Worm (Caenorhabditis elegans) whole organism, dauer: ENCODE results near the gene K11E4.1.

Experiments used
- unc-62 ChIP-seq: sonication (generic microtip); optimal IDR thresholded peaks from 2 replicates; lab custom pipeline; 2017; ENCODE audit warnings: missing biosample characterization, missing genetic modification reagents, missing genetic modification characterization

K11E4.1 gene

ce11 chrX:13713857-13714256, at the start of gene K11E4.1:
Gene K11E4.1, plus strand, starts transcription at chrX:13714157.
- TF ChIP-seq unc-62 = no peak

DNA sequence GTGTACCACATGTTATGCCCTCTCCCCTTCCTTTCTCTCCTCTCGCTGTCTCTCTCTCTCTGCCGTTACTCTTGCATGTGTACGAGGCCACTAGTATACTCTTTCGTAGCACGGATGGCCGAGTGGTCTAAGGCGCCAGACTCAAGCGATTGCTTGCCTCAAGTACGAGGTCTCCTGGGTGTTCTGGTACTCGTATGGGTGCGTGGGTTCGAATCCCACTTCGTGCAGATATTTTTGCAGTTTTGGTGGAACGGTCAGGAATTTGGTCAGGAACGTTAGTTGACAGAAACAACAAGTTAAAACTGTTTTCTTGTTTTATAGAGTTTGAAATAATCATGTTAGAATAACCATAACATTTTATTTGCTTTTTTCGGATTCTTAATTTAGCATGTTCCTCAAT, 48.5 kb upstream of the K11E4.1 start:
- TF ChIP-seq unc-62 = no peak

- TF ChIP-seq unc-62 = no peak
Measured at ce11 chrX:13666864-13667263, 47.1 kb upstream of the K11E4.1 start.

DNA sequence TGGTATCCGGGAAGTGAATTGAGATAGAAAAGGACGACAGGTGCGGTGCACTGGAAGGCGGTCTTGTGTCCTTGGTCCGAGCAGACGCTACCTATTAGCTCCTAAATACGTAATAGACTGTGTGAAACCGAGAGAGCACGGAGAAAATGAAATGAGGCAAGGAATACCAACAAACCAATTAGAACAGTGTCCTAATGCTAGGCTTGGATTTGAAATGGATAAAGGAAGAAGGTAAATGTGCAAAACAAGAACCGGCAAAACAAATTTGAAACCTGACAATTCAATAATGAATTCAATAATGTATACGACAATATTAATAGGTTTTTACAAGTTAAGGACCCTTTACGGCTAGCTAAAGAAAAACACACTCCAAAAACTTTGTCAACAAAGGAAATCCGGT, 45.2 kb upstream of the K11E4.1 start, which contains the start of gene C04A11.2:
Gene C04A11.2 (minus strand): TSS at position 101 of the 400 bp plus-strand sequence.
- no peak for TF ChIP-seq unc-62

DNA sequence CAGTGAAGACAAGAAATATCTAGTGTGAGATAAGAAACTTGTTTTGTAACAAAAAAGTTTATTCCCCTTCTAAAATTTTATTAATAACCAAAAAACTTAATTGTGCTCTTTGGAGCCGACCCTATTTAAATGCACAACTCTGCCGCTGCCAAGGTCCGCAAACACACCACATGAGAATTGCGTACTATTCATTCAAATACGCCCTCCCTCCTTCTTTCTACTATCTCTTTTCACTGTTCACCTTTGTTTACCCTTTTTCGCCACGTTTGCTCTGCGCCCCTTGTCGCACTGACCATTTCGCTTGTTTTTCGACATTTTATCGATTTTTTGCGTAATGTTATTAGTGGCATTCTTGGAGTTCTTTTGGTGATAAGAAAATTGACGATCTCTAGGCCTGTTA, 44.3 kb upstream of the K11E4.1 start:
- TF ChIP-seq unc-62 = no peak

- no peak for TF ChIP-seq unc-62
Measured at ce11 chrX:13670966-13671365, 43.0 kb upstream of the K11E4.1 start.

DNA sequence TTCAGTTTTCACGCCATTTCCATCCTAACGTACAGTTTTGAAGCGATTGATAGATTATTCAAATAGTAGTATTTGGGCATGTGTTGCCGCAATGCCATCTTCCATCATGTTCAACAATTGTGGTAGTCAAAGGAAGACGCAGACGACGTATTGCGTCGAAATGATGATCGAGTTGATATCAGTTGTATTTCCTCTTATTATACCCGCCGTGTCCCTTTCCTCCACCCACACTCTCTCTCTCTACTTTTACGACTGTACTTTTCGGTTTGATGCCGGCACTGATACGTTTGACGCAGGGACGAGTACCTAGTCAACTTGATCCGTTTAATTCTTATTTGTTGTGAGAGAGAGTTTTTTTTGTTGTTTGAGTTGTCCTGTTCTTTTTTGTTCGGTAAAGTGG, 41.3 kb upstream of the K11E4.1 start:
- TF ChIP-seq unc-62 = no peak

- no peak for TF ChIP-seq unc-62
Measured at ce11 chrX:13675444-13675843, 38.5 kb upstream of the K11E4.1 start.

ce11 chrX:13676892-13677291, 37.1 kb upstream of the K11E4.1 start, which contains the start of gene gck-4:
Gene gck-4, plus strand, starts transcription at chrX:13677192.
- TF ChIP-seq unc-62 = no peak

DNA sequence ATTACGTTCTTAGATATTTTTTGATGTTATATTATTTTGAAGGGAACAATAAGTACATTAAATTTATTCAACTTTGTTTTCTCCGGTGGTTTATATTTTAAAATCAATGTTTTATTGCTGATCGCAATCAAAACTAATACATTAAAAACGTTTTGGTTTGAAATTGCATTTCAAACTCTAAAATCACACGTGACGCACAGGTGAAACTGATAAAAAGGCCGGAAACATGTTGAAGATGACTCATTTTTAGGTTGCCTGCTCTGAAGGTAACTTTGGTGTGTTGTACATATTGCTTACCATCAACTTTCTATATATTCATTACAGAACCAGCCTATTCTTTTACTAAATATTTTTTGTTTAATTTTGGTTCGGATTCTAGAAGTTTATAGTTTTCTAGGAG, 28.2 kb upstream of the K11E4.1 start:
- TF ChIP-seq unc-62 = no peak

- no peak for TF ChIP-seq unc-62
Measured at ce11 chrX:13687111-13687512, 26.8 kb upstream of the K11E4.1 start.

- TF ChIP-seq unc-62 = no peak
Measured at ce11 chrX:13687655-13688054, 26.3 kb upstream of the K11E4.1 start, which contains the start of gene adm-2. Gene adm-2, plus strand, starts transcription at chrX:13687955.

- no peak for TF ChIP-seq unc-62
Measured at ce11 chrX:13690333-13690732, 23.6 kb upstream of the K11E4.1 start.

DNA sequence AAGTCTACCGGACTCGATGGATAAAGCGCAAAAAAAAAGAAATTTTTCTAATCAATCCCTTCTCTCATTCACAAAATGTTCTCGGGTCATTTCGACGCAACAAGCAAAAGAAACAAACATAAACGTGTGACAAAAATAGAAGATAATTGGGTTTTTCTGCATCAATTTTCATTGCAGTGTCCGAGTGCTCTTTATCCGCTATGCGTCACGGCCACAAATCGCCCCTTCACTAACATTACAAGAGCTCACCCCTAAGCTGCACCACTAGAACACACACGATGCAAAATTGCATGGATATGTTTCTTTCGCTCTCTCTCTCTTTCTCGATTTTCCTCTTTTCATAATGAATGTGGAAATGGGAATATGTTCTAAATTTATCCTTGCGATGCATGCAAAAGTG, 17.8 kb upstream of the K11E4.1 start:
- TF ChIP-seq unc-62 = no peak

DNA sequence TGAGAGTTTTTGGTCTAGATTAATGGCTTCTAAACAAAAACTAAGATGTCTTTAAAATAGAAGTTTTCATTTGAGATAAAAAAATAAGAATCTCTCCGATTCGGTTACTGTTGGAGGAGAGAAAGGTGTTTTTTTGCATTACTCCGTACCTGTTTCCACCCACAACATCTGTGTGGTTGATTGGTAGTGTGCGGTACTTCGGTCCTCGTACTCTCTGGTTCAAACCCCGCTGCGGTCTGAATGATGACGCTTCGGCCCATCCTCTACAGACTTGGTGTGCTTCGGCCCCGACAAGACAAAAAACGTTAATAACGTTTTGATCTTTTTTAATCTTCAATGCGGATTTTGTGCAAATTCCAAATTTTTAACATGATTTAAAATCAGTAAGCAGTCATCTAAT, 16.4 kb upstream of the K11E4.1 start:
- no peak for TF ChIP-seq unc-62

DNA sequence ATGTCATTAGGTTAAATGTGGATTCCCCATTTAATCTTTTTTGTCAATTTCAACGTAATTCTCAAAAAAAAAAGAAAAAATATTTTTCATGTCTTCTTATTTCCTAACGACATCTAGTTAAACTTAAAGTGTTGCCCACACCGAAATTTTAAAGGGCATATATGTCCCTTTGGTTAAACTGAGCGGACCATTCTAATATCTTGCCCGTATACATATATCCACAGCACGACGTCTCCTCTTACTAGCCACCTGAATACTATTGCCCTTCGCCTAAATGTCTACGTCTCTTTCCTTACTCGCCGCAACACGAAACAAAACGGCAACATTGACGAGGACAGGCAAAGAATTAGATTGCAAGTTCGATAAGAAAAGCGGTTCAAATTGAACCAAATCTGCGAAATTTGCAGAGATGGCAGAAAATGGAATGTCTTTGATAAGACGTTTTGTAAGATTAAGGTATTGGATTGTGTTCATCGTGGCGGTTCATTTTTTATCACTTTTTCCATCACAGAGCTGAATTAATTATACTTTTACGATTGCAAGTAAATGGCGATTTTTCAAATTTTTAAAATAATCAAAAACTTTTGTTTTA, 13.2 kb upstream of the K11E4.1 start:
- peak; percentile 53 for TF ChIP-seq unc-62

ce11 chrX:13702923-13703322, 11.0 kb upstream of the K11E4.1 start:
- TF ChIP-seq unc-62 = no peak

DNA sequence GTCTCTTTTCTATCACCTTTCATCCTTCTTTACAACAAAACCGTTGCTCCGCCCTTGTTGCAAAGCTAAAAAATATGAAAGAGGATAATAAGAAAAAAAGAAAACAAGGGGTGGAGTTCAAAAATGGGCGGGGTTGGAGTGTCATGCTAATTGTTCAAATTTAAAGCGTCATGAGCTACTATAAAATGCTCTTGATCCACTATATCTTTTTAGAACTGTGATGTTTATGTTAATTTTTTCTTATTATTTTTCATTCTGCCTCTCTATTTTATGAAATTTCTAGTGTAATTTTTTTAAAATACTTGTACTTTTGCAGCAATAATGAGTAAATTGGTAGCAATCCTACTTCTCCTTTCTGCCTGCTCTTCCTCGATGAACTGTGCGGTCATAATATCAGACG, 7.3 kb upstream of the K11E4.1 start, which contains the start of gene K02D3.1:
Gene K02D3.1 (plus strand): TSS at position 301 of the 400 bp plus-strand sequence.
- TF ChIP-seq unc-62 = no peak

DNA sequence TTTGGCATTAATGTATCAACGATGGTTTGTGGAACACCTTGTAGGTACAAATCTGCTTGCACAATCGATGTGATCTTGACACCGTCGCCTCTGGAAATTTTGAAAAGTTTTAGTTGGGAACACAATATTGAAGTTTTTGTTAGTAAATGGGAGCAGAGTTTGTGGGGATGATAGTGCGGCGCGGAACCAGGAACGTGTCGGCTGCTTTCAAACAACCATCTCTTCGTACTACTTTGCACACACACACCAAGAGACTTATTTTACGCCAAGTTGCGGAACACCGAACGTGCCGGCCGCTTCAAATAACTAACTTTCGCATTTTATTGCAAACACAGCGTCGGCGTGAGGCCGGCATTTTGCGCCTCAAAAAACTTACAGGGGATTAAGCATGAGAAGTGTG, 4.9 kb upstream of the K11E4.1 start:
- TF ChIP-seq unc-62 = no peak
